Fruit fly (Drosophila melanogaster) whole organism, pupa: ENCODE data around the gene CG43407.

Experiments
- CG10348 ChIP-seq: fragments of 200-800 bp; sonication (Bioruptor generic); IDR thresholded peaks from 2 replicates; pipeline ENCODE4 v1.3.6; 2022; ENCODE audit warnings: missing biosample characterization, missing genetic modification characterization
- CG12605 ChIP-seq: fragments of 200-800 bp; sonication (Bioruptor generic); IDR thresholded peaks from 2 replicates; pipeline ENCODE4 v1.3.6; 2022; ENCODE audit warnings: missing biosample characterization, missing genetic modification characterization
- CG13204 ChIP-seq: fragments of 200-800 bp; sonication (Bioruptor generic); optimal IDR thresholded peaks from 2 replicates; lab custom pipeline; 2018; ENCODE audit warnings: missing biosample characterization, mild to moderate bottlenecking, missing genetic modification characterization, moderate library complexity
- CG14655 ChIP-seq: fragments of 200-800 bp; sonication (Bioruptor generic); optimal IDR thresholded peaks from 3 replicates; lab custom pipeline; 2017; ENCODE audit warnings: mild to moderate bottlenecking, missing biosample characterization, missing genetic modification reagents, missing genetic modification characterization
- CG15710 ChIP-seq: fragments of 200-800 bp; sonication (Bioruptor generic); optimal IDR thresholded peaks from 2 replicates; lab custom pipeline; 2018; ENCODE audit warnings: missing biosample characterization, mild to moderate bottlenecking, missing genetic modification characterization, moderate library complexity
- CG17806 ChIP-seq: fragments of 200-800 bp; sonication (Bioruptor generic); optimal IDR thresholded peaks from 2 replicates; lab custom pipeline; 2018; ENCODE audit warnings: missing biosample characterization, mild to moderate bottlenecking, missing genetic modification characterization, moderate library complexity
- CG32121 ChIP-seq: fragments of 200-800 bp; sonication (Bioruptor generic); IDR thresholded peaks from 2 replicates; pipeline ENCODE4 v1.3.6; 2022; ENCODE audit warnings: missing biosample characterization, missing genetic modification characterization
- CG34367 ChIP-seq: fragments of 200-800 bp; sonication (Bioruptor generic); optimal IDR thresholded peaks from 2 replicates; lab custom pipeline; 2018; ENCODE audit warnings: missing biosample characterization, mild to moderate bottlenecking, missing genetic modification characterization
- CG4496 ChIP-seq: fragments of 200-800 bp; sonication (Bioruptor generic); IDR thresholded peaks from 3 replicates; pipeline ENCODE4 v1.3.6; 2022; ENCODE audit warnings: missing biosample characterization, missing genetic modification characterization
- CG8159 ChIP-seq: fragments of 200-800 bp; sonication (Bioruptor generic); optimal IDR thresholded peaks from 3 replicates; lab custom pipeline; 2018; ENCODE audit warnings: missing biosample characterization, mild to moderate bottlenecking, missing genetic modification characterization, moderate library complexity
- CG8301 ChIP-seq: fragments of 200-800 bp; sonication (Bioruptor generic); optimal IDR thresholded peaks from 2 replicates; lab custom pipeline; 2018; ENCODE audit warnings: missing biosample characterization, mild to moderate bottlenecking, missing genetic modification characterization
- CG9948 ChIP-seq: fragments of 200-800 bp; sonication (Bioruptor generic); optimal IDR thresholded peaks from 2 replicates; lab custom pipeline; 2018; ENCODE audit warnings: missing biosample characterization, mild to moderate bottlenecking, missing genetic modification characterization, moderate library complexity
- D1 ChIP-seq: fragments of 200-800 bp; sonication (Bioruptor generic); optimal IDR thresholded peaks from 2 replicates; lab custom pipeline; 2018; ENCODE audit warnings: missing biosample characterization, mild to moderate bottlenecking, missing genetic modification characterization, moderate library complexity
- EcR ChIP-seq: fragments of 200-800 bp; sonication (Bioruptor generic); optimal IDR thresholded peaks from 3 replicates; lab custom pipeline; 2019; ENCODE audit warnings: missing biosample characterization, missing genetic modification characterization, mild to moderate bottlenecking, moderate library complexity, missing genetic modification reagents
- Ets98B ChIP-seq: fragments of 200-800 bp; sonication (Bioruptor generic); IDR thresholded peaks from 2 replicates; pipeline ENCODE4 v1.3.6; 2022; ENCODE audit warnings: missing biosample characterization, missing genetic modification characterization
- Pif1A ChIP-seq: fragments of 200-800 bp; sonication (Bioruptor generic); optimal IDR thresholded peaks from 3 replicates; lab custom pipeline; 2016; ENCODE audit warnings: missing biosample characterization, missing genetic modification characterization
- Pif1B ChIP-seq: fragments of 200-800 bp; sonication (Bioruptor generic); optimal IDR thresholded peaks from 3 replicates; lab custom pipeline; 2016; ENCODE audit warnings: missing biosample characterization, missing genetic modification characterization
- Snoo ChIP-seq: fragments of 200-800 bp; sonication (Bioruptor generic); optimal IDR thresholded peaks from 3 replicates; lab custom pipeline; 2017; ENCODE audit warnings: missing biosample characterization, mild to moderate bottlenecking, missing genetic modification characterization, inconsistent platforms
- fd96Ca ChIP-seq: fragments of 200-800 bp; sonication (Bioruptor generic); IDR thresholded peaks from 3 replicates; pipeline ENCODE4 v1.3.6; 2022; ENCODE audit warnings: missing biosample characterization, missing genetic modification characterization
- gl ChIP-seq: fragments of 200-800 bp; sonication (Bioruptor generic); optimal IDR thresholded peaks from 2 replicates; lab custom pipeline; 2018; ENCODE audit warnings: missing biosample characterization, mild to moderate bottlenecking, missing genetic modification characterization
- rn ChIP-seq: fragments of 200-800 bp; sonication (Bioruptor generic); IDR thresholded peaks from 2 replicates; pipeline ENCODE4 v1.3.6; 2022; ENCODE audit warnings: missing biosample characterization, missing genetic modification characterization

CG43407 gene

dm6 chr3L:19046389-19047042, 6.7 kb downstream of the CG43407 start:
- TF ChIP-seq gl (tag; lab: Kevin White, UChicago) (peak; percentile 7), CG32121 (GFP tag; lab: Robert Waterston, UW) (no peak), EcR (GFP tag; lab: Kevin White, UChicago) (peak; percentile 5), Pif1A (GFP tag; lab: Kevin White, UChicago) (peak; percentile 57), D1 (peak; percentile 39), CG8301 (peak; percentile 45), fd96Ca (GFP tag; lab: Robert Waterston, UW) (no peak), CG4496 (GFP tag; lab: Robert Waterston, UW) (no peak), CG14655 (GFP tag; lab: Kevin White, UChicago) (peak; percentile 74), rn (GFP tag; lab: Robert Waterston, UW) (no peak), CG9948 (peak; percentile 69), Snoo (peak; percentile 82), CG17806 (tag; lab: Kevin White, UChicago) (peak; percentile 62), CG13204 (GFP tag; lab: Kevin White, UChicago) (no peak), CG34367 (tag; lab: Kevin White, UChicago) (peak; percentile 26), CG15710 (tag; lab: Kevin White, UChicago) (peak; percentile 69), Pif1B (GFP tag; lab: Kevin White, UChicago) (peak; percentile 65), CG10348 (GFP tag; lab: Robert Waterston, UW) (no peak), CG12605 (GFP tag; lab: Robert Waterston, UW) (no peak), CG8159 (tag; lab: Kevin White, UChicago) (peak; percentile 75), Ets98B (GFP tag; lab: Robert Waterston, UW) (no peak)

dm6 chr3L:19045299-19046025, 7.7 kb downstream of the CG43407 start, which contains the start of gene nkd:
nkd (minus strand) TSS chr3L:19045449.
- TF ChIP-seq Ets98B (GFP tag; lab: Robert Waterston, UW) = peak; percentile 91
- peak; percentile 92 for TF ChIP-seq D1
- peak; percentile 87 for TF ChIP-seq CG4496 (GFP tag; lab: Robert Waterston, UW)
- peak; percentile 17 for TF ChIP-seq gl (tag; lab: Kevin White, UChicago)
- peak; percentile 76 for TF ChIP-seq CG8301
- TF ChIP-seq CG32121 (GFP tag; lab: Robert Waterston, UW) = peak; percentile 91
- peak; percentile 68 for TF ChIP-seq Pif1A (GFP tag; lab: Kevin White, UChicago)
- peak; percentile 88 for TF ChIP-seq CG17806 (tag; lab: Kevin White, UChicago)
- TF ChIP-seq fd96Ca (GFP tag; lab: Robert Waterston, UW) = no peak; the same call in 2 of the 3 replicates
- TF ChIP-seq CG10348 (GFP tag; lab: Robert Waterston, UW) = no peak
- TF ChIP-seq CG15710 (tag; lab: Kevin White, UChicago) = peak; percentile 85
- peak; percentile 85 for TF ChIP-seq CG8159 (tag; lab: Kevin White, UChicago)
- TF ChIP-seq CG12605 (GFP tag; lab: Robert Waterston, UW) = peak; percentile 85
- peak; percentile 49 for TF ChIP-seq EcR (GFP tag; lab: Kevin White, UChicago)
- 0 out of 2 replicates have a peak, but pooled peaks have one; percentile 20 for TF ChIP-seq rn (GFP tag; lab: Robert Waterston, UW)
- TF ChIP-seq Snoo = peak; percentile 82
- TF ChIP-seq Pif1B (GFP tag; lab: Kevin White, UChicago) = peak; percentile 71
- TF ChIP-seq CG9948 = peak; percentile 79
- peak; percentile 78 for TF ChIP-seq CG34367 (tag; lab: Kevin White, UChicago)
- peak; percentile 76 for TF ChIP-seq CG14655 (GFP tag; lab: Kevin White, UChicago)
- TF ChIP-seq CG13204 (GFP tag; lab: Kevin White, UChicago) = peak; percentile 29

dm6 chr3L:19044589-19045298, 8.4 kb downstream of the CG43407 start:
- peak; percentile 35; the same call in 1 of the 3 replicates for TF ChIP-seq CG4496 (GFP tag; lab: Robert Waterston, UW)
- no peak for TF ChIP-seq EcR (GFP tag; lab: Kevin White, UChicago)
- no peak for TF ChIP-seq Snoo
- no peak for TF ChIP-seq CG8159 (tag; lab: Kevin White, UChicago)
- no peak for TF ChIP-seq gl (tag; lab: Kevin White, UChicago)

DNA sequence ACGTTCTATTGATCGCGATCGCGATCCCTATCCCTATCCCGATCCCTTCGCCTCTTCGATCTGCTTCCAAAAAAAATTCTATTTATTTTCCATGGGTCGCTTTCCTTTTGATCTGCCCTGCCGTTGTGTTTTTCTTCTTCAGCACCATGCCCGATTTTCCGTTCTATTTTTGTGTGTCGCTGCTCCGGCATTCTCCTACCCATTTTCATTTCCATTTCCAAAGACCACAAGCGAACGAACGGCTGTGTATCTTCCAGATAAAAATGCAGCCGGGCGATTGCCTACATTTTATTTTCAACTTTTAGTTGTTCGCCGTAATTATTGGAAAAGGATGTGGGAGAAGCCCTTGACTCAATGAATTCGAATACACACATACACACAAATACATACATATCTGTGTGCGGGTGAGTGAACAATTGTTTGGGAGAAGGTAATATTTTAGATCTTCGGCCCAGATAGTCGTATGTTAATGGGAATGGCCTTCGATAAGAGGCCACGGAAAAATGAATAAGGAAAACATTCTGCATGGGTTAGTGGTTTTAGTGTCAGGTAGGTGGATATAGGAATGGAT, 9.6 kb downstream of the CG43407 start:
- TF ChIP-seq gl (tag; lab: Kevin White, UChicago) = no peak
- no peak for TF ChIP-seq CG32121 (GFP tag; lab: Robert Waterston, UW)
- TF ChIP-seq CG12605 (GFP tag; lab: Robert Waterston, UW) = no peak
- no peak for TF ChIP-seq Ets98B (GFP tag; lab: Robert Waterston, UW)
- TF ChIP-seq CG14655 (GFP tag; lab: Kevin White, UChicago) = no peak
- no peak for TF ChIP-seq CG4496 (GFP tag; lab: Robert Waterston, UW)
- TF ChIP-seq EcR (GFP tag; lab: Kevin White, UChicago) = no peak
- TF ChIP-seq D1 = no peak
- no peak for TF ChIP-seq rn (GFP tag; lab: Robert Waterston, UW)
- TF ChIP-seq CG15710 (tag; lab: Kevin White, UChicago) = no peak
- no peak for TF ChIP-seq CG8159 (tag; lab: Kevin White, UChicago)
- no peak for TF ChIP-seq CG8301
- no peak for TF ChIP-seq Pif1B (GFP tag; lab: Kevin White, UChicago)
- TF ChIP-seq CG13204 (GFP tag; lab: Kevin White, UChicago) = no peak
- TF ChIP-seq CG34367 (tag; lab: Kevin White, UChicago) = no peak
